Fruit fly (Drosophila melanogaster): Measurements from ENCODE around the gene RanGAP.

DNA sequence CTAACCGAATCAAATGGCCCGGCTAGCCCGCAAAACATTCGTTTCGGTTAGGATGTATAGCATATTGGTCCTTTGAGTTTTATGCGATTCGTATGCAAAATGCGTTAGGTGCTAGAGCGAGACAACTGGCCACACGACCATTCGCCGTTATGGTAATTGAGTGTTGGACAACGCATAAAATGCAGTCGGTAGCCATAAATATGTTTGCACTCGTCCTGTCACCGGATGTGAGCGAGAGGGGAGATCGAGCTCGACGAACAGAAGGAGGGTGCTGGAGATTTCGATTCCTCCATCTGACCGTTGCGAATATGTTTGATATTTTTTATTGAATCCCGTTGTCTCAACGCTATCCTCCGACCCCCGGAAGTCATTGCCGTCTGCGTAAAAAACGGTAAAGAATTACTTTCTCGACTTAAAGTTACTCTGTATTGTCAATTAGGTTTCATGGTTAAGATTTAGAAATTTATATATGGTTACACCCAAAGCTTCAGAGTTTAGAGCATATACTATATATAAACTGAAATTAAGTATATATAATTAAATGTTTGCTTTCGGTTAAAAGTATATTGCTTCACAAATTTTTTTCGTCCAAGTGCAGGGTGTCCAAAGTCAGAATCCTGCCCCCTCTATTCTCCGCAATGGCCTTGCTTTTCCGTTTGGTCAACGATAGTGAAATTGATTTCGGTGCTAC lies 16.3 kb downstream of the RanGAP start:
- TF ChIP-seq CG8478 (optimal IDR thresholded peaks at IDR 0.05) = no peak
- TF ChIP-seq CTCF (optimal IDR thresholded peaks at IDR 0.05) = no peak
